Worm (Caenorhabditis elegans): ENCODE measurements around the gene F44D12.6.

F44D12.6 gene

DNA sequence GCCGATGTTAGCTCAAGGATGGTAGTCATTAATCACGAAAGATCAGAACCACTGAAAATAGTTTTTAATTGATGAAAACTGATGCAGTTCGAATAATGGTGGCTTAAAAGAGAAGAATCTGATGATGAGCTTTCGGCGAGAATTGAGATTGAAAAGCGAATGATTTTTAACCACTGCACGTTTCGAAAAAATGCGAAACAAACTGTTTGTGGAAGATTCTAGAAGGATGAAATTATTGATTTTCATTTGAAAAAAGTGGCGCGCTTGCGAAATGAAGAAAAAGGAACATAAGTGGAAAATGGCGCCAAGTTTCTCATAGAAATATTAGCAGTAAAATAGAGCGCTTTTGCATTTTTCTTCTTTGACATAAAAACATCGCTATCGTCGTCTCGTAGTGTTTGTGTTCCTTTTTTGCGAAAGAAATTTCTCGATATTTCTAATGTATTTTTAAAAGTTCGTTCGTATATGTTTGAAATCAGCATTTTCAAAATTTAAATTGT lies 38.2 kb upstream of the F44D12.6 start, which contains the start of gene uba-1 (continued):
- peak; percentile 57 for TF ChIP-seq mes-2 (tag; optimal IDR thresholded peaks at IDR 0.05; ENCODE audit: poor library complexity, severe bottlenecking)
- TF ChIP-seq madf-9 (GFP tag; conservative IDR thresholded peaks at IDR 0.05) = no peak
- TF ChIP-seq daf-19 (GFP tag; conservative IDR thresholded peaks at IDR 0.05) = peak; percentile 73; the same call in 1 of the 2 replicates
- TF ChIP-seq ZK337.2 (GFP tag; IDR thresholded peaks at IDR 0.05) = no peak
- no peak for TF ChIP-seq saeg-2 (GFP tag; IDR thresholded peaks at IDR 0.05)
- TF ChIP-seq ceh-28 (tag; optimal IDR thresholded peaks at IDR 0.05) = no peak
- no peak for TF ChIP-seq unc-39 (tag; optimal IDR thresholded peaks at IDR 0.05)
- peak; percentile 81 for TF ChIP-seq lin-38 (GFP tag; IDR thresholded peaks at IDR 0.05)
- TF ChIP-seq lin-29 (GFP tag; IDR thresholded peaks at IDR 0.05) = no peak
- no peak for TF ChIP-seq spr-3 (GFP tag; optimal IDR thresholded peaks at IDR 0.05)
- 0 out of 2 replicates have a peak, but pooled peaks have one; percentile 24 for TF ChIP-seq ceh-20 (GFP tag; IDR thresholded peaks at IDR 0.05)
- peak; percentile 92 for TF ChIP-seq zfp-3 (GFP tag; conservative IDR thresholded peaks at IDR 0.05)
- 0 out of 2 replicates have a peak, but pooled peaks have one; percentile 40 for TF ChIP-seq Y75B8A.6 (GFP tag; IDR thresholded peaks at IDR 0.05)
- TF ChIP-seq nhr-76 (tag; optimal IDR thresholded peaks at IDR 0.05) = no peak
- no peak for TF ChIP-seq dmd-9 (GFP tag; IDR thresholded peaks at IDR 0.05)
- TF ChIP-seq unc-130 (GFP tag; optimal IDR thresholded peaks at IDR 0.05) = peak; percentile 51
- TF ChIP-seq nhr-77 (tag; optimal IDR thresholded peaks at IDR 0.05) = peak; percentile 19
- no peak for TF ChIP-seq sdz-12 (GFP tag; optimal IDR thresholded peaks at IDR 0.05)
- no peak for TF ChIP-seq F37D6.2 (tag; optimal IDR thresholded peaks at IDR 0.05)
- no peak for TF ChIP-seq lir-3 (tag; optimal IDR thresholded peaks at IDR 0.05)
- TF ChIP-seq zag-1 (tag; optimal IDR thresholded peaks at IDR 0.05) = no peak
- no peak for TF ChIP-seq tag-97 (GFP tag; IDR thresholded peaks at IDR 0.05)
- peak; percentile 61 for TF ChIP-seq zip-2 (tag; optimal IDR thresholded peaks at IDR 0.05)
- no peak for TF ChIP-seq unc-62 (GFP tag; optimal IDR thresholded peaks at IDR 0.05 in 1 of 2)
- no peak for TF ChIP-seq unc-62 (tag; optimal IDR thresholded peaks at IDR 0.05)
- TF ChIP-seq ceh-32 (tag; optimal IDR thresholded peaks at IDR 0.05; ENCODE audit: poor library complexity) = no peak
- TF ChIP-seq madf-5 (GFP tag; IDR thresholded peaks at IDR 0.05) = 0 out of 4 replicates have a peak, but pooled peaks of 1 of the 2 experiments have one; percentile 27
- TF ChIP-seq pqm-1 (tag; optimal IDR thresholded peaks at IDR 0.05) = no peak
- no peak for TF ChIP-seq daf-8 (GFP tag; IDR thresholded peaks at IDR 0.05)
- TF ChIP-seq nhr-28 (tag; optimal IDR thresholded peaks at IDR 0.05) = peak; percentile 19
- TF ChIP-seq arid-1 (GFP tag; conservative IDR thresholded peaks at IDR 0.05) = no peak
- TF ChIP-seq hmg-1.1 (GFP tag; IDR thresholded peaks at IDR 0.05) = peak; percentile 28; the same call in 1 of the 2 replicates
- no peak for TF ChIP-seq aha-1 (tag)
- TF ChIP-seq ama-1 (optimal IDR thresholded peaks at IDR 0.05) = peak; percentile 77
- no peak for TF ChIP-seq aly-2 (tag; optimal IDR thresholded peaks at IDR 0.05)
- no peak for TF ChIP-seq R02D3.7 (tag; optimal IDR thresholded peaks at IDR 0.05)
- TF ChIP-seq ztf-7 (tag; optimal IDR thresholded peaks at IDR 0.05) = no peak
- no peak for TF ChIP-seq lin-15B (tag; optimal IDR thresholded peaks at IDR 0.05)
- no peak for TF ChIP-seq nhr-6 (tag; optimal IDR thresholded peaks at IDR 0.05)
- TF ChIP-seq egl-27 (tag; optimal IDR thresholded peaks at IDR 0.05) = no peak
- TF ChIP-seq duxl-1 (tag; optimal IDR thresholded peaks at IDR 0.05; ENCODE audit: poor library complexity) = peak; percentile 4
- TF ChIP-seq zip-11 (GFP tag; IDR thresholded peaks at IDR 0.05) = no peak
- no peak for TF ChIP-seq nhr-11 (tag; optimal IDR thresholded peaks at IDR 0.05)
- TF ChIP-seq dve-1 (tag; optimal IDR thresholded peaks at IDR 0.05; ENCODE audit: insufficient read depth) = peak; percentile 87
- TF ChIP-seq daf-12 (tag; optimal IDR thresholded peaks at IDR 0.05) = no peak
- no peak for TF ChIP-seq tra-1 (GFP tag; IDR thresholded peaks at IDR 0.05)
- no peak for TF ChIP-seq lin-1 (GFP tag; IDR thresholded peaks at IDR 0.05)
- TF ChIP-seq lin-13 (GFP tag; optimal IDR thresholded peaks at IDR 0.05) = no peak
- TF ChIP-seq lim-7 (GFP tag; IDR thresholded peaks at IDR 0.05) = no peak
- no peak for TF ChIP-seq F44E2.7 (GFP tag; IDR thresholded peaks at IDR 0.05)
- TF ChIP-seq cey-2 (tag; optimal IDR thresholded peaks at IDR 0.05; ENCODE audit: borderline replicate concordance, insufficient read depth) = no peak
- TF ChIP-seq dpl-1 (GFP tag; optimal IDR thresholded peaks at IDR 0.05) = peak; percentile 52

All from whole organism, L4 larva.